Fruit fly (Drosophila melanogaster): ENCODE data around the gene kipf.

The kipf gene

DNA sequence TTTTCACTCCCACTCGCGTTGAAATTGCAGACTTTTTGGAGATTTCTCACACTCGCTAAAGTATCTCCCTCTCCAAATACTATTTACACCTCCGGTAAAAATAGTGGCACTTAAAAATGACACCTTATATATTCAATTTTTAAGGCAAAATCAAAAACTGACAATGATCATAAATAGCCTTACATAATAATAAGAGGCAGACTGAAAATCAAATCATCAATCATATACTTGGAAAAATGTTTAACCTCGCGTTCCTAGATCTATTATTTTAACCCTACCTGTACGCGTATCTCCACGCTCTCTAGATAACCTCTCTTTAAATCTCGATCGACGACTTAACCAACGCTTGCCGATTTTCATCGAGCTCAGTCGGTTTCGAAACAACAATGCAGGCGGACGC is 18.2 kb upstream of the kipf start (continued):
- TF ChIP-seq esg (GFP tag; conservative IDR thresholded peaks at IDR 0.05), result peak; percentile 52
- TF ChIP-seq CG8359 (GFP tag; optimal IDR thresholded peaks at IDR 0.05; ENCODE audit: borderline replicate concordance), result no peak
- peak; percentile 75 for TF ChIP-seq sob (GFP tag; IDR thresholded peaks at IDR 0.05)
- peak; percentile 82 for TF ChIP-seq gem (tag; optimal IDR thresholded peaks at IDR 0.05)
- TF ChIP-seq PHDP (tag; optimal IDR thresholded peaks at IDR 0.05), result no peak
- TF ChIP-seq C15 (GFP tag; IDR thresholded peaks at IDR 0.05), result no peak
- peak; percentile 60; the same call in 1 of the 3 replicates for TF ChIP-seq H15 (GFP tag; IDR thresholded peaks at IDR 0.05)
- no peak for TF ChIP-seq CG16813 (GFP tag; IDR thresholded peaks at IDR 0.05; ENCODE audit: partially characterized antibody)
- TF ChIP-seq Meics (GFP tag; optimal IDR thresholded peaks at IDR 0.05), result peak; percentile 84
- TF ChIP-seq CG4328 (GFP tag; optimal IDR thresholded peaks at IDR 0.05), result no peak
- TF ChIP-seq CG32532 (GFP tag; IDR thresholded peaks at IDR 0.05), result peak; percentile 92
- TF ChIP-seq cad (GFP tag; optimal IDR thresholded peaks at IDR 0.05), result no peak
- no peak for TF ChIP-seq CG9727 (GFP tag; optimal IDR thresholded peaks at IDR 0.05)
- TF ChIP-seq Ada2b (GFP tag; IDR thresholded peaks at IDR 0.05), result peak; percentile 88
- no peak for TF ChIP-seq MTF-1 (GFP tag; optimal IDR thresholded peaks at IDR 0.05; ENCODE audit: borderline replicate concordance)
- TF ChIP-seq CG18619 (GFP tag; optimal IDR thresholded peaks at IDR 0.05), result peak; percentile 61
- TF ChIP-seq Oli (tag; optimal IDR thresholded peaks at IDR 0.05), result peak; percentile 70
- no peak for TF ChIP-seq peb (GFP tag; IDR thresholded peaks at IDR 0.05)
- no peak for TF ChIP-seq CG8089 (GFP tag; optimal IDR thresholded peaks at IDR 0.05)
- TF ChIP-seq vfl (GFP tag; optimal IDR thresholded peaks at IDR 0.05), result peak; percentile 49
- no peak for TF ChIP-seq CG11723 (GFP tag; optimal IDR thresholded peaks at IDR 0.05)
- TF ChIP-seq sens (GFP tag), result no peak
- TF ChIP-seq Hr78 (GFP tag; optimal IDR thresholded peaks at IDR 0.05), result no peak
- no peak for TF ChIP-seq dmrt11E (tag; optimal IDR thresholded peaks at IDR 0.05)
- TF ChIP-seq trem (tag; optimal IDR thresholded peaks at IDR 0.05), result no peak
- no peak for TF ChIP-seq CG18599 (GFP tag; optimal IDR thresholded peaks at IDR 0.05)
- TF ChIP-seq zen2 (GFP tag; IDR thresholded peaks at IDR 0.05; ENCODE audit: partially characterized antibody), result no peak
- TF ChIP-seq CG4617 (GFP tag; optimal IDR thresholded peaks at IDR 0.05; ENCODE audit: borderline replicate concordance), result no peak
- no peak for TF ChIP-seq NfI (GFP tag; optimal IDR thresholded peaks at IDR 0.05)
- no peak for TF ChIP-seq btn (GFP tag; optimal IDR thresholded peaks at IDR 0.05)
- no peak for TF ChIP-seq Gug (GFP tag; IDR thresholded peaks at IDR 0.05)
- TF ChIP-seq vnd (GFP tag; IDR thresholded peaks at IDR 0.05; ENCODE audit: partially characterized antibody), result no peak
- TF ChIP-seq bab2 (GFP tag; optimal IDR thresholded peaks at IDR 0.05), result no peak
- peak; percentile 46; the same call in 1 of the 2 replicates for TF ChIP-seq Awh (GFP tag; IDR thresholded peaks at IDR 0.05)
- peak; percentile 42; the same call in 1 of the 2 replicates for TF ChIP-seq CG31224 (GFP tag; IDR thresholded peaks at IDR 0.05)
- no peak for TF ChIP-seq mirr (GFP tag; optimal IDR thresholded peaks at IDR 0.05)
- TF ChIP-seq CG18476 (GFP tag; optimal IDR thresholded peaks at IDR 0.05), result peak; percentile 41
- no peak for TF ChIP-seq chinmo (GFP tag; IDR thresholded peaks at IDR 0.05; ENCODE audit: partially characterized antibody)
- TF ChIP-seq maf-S (GFP tag; optimal IDR thresholded peaks at IDR 0.05), result peak; percentile 56
- TF ChIP-seq CG5953 (GFP tag; IDR thresholded peaks at IDR 0.05), result peak; percentile 33; the same call in 1 of the 2 replicates
- TF ChIP-seq ewg (GFP tag; optimal IDR thresholded peaks at IDR 0.05), result no peak
- no peak for TF ChIP-seq CG4424 (GFP tag; optimal IDR thresholded peaks at IDR 0.05)
- peak; percentile 30 for TF ChIP-seq ems (GFP tag; optimal IDR thresholded peaks at IDR 0.05)
- peak; percentile 88 for TF ChIP-seq dysf (GFP tag; IDR thresholded peaks at IDR 0.05)
- peak; percentile 34 for TF ChIP-seq CG1792 (GFP tag; optimal IDR thresholded peaks at IDR 0.05)
- TF ChIP-seq CG34376 (GFP tag; optimal IDR thresholded peaks at IDR 0.05), result no peak
- TF ChIP-seq CG18011 (GFP tag; optimal IDR thresholded peaks at IDR 0.05), result no peak
- TF ChIP-seq Lhr (GFP tag; optimal IDR thresholded peaks at IDR 0.05), result no peak
- no peak for TF ChIP-seq scrt (GFP tag; optimal IDR thresholded peaks at IDR 0.05)
- TF ChIP-seq CG13123 (GFP tag; optimal IDR thresholded peaks at IDR 0.05), result no peak
